Worm (Caenorhabditis elegans): ENCODE data around the gene F53A2.1.

ce11 chrIII:13342079-13342734, 17.6 kb upstream of the F53A2.1 start, which contains the start of gene dro-1:
- TF ChIP-seq lin-11 (tag; optimal IDR thresholded peaks at IDR 0.05): no peak
- no peak for TF ChIP-seq nhr-11 (tag; optimal IDR thresholded peaks at IDR 0.05)
- TF ChIP-seq elt-2 (tag; optimal IDR thresholded peaks at IDR 0.05): no peak
- no peak for TF ChIP-seq T23F11.4 (GFP tag; optimal IDR thresholded peaks at IDR 0.05)
- TF ChIP-seq ama-1 (optimal IDR thresholded peaks at IDR 0.05): no peak
- no peak for TF ChIP-seq zip-5 (tag; optimal IDR thresholded peaks at IDR 0.05)
